Fruit fly (Drosophila melanogaster) whole organism, embryonic: ENCODE results near the gene Snx27.

ENCODE experiments used
- Atf-2 ChIP-seq: fragments of 200-800 bp; sonication (Bioruptor generic); optimal IDR thresholded peaks from 2 replicates; lab custom pipeline; 2016; ENCODE audit warnings: missing biosample characterization, missing genetic modification characterization
- Atf6 ChIP-seq: fragments of 200-800 bp; sonication (Bioruptor generic); IDR thresholded peaks from 2 replicates; pipeline ENCODE4 v1.3.6; 2022; ENCODE audit warnings: missing biosample characterization, missing genetic modification characterization
- CG10274 ChIP-seq: fragments of 200-800 bp; sonication (Bioruptor generic); optimal IDR thresholded peaks from 3 replicates; lab custom pipeline; 2017; ENCODE audit warnings: missing biosample characterization, mild to moderate bottlenecking, missing genetic modification characterization
- CG12155 ChIP-seq: fragments of 200-800 bp; sonication (Bioruptor generic); optimal IDR thresholded peaks from 3 replicates; lab custom pipeline; 2016; ENCODE audit warnings: missing biosample characterization, missing genetic modification characterization
- CG13624 ChIP-seq: fragments of 200-800 bp; sonication (Bioruptor generic); optimal IDR thresholded peaks from 2 replicates; lab custom pipeline; 2016; ENCODE audit warnings: missing biosample characterization, missing genetic modification characterization
- CG15073 ChIP-seq: fragments of 200-800 bp; sonication (Bioruptor generic); optimal IDR thresholded peaks from 2 replicates; lab custom pipeline; 2016; ENCODE audit warnings: missing biosample characterization, missing genetic modification characterization
- CG15479 ChIP-seq: fragments of 200-800 bp; sonication (Bioruptor generic); optimal IDR thresholded peaks from 3 replicates; lab custom pipeline; 2019; ENCODE audit warnings: missing biosample characterization, mild to moderate bottlenecking, missing genetic modification characterization, moderate library complexity
- CG18599 ChIP-seq: fragments of 200-800 bp; sonication (Bioruptor generic); optimal IDR thresholded peaks from 3 replicates; lab custom pipeline; 2017; ENCODE audit warnings: missing biosample characterization, missing genetic modification characterization, mild to moderate bottlenecking, moderate library complexity, missing genetic modification reagents
- CG2875 ChIP-seq: fragments of 200-800 bp; sonication (Bioruptor generic); optimal IDR thresholded peaks from 2 replicates; lab custom pipeline; 2017; ENCODE audit warnings: missing biosample characterization, mild to moderate bottlenecking, missing genetic modification characterization, missing genetic modification reagents
- CG2889 ChIP-seq: fragments of 200-800 bp; sonication (Bioruptor generic); IDR thresholded peaks from 3 replicates; pipeline ENCODE4 v1.3.6; 2022; ENCODE audit warnings: missing biosample characterization, missing genetic modification characterization
- CG32532 ChIP-seq: fragments of 200-800 bp; sonication (Bioruptor generic); IDR thresholded peaks from 2 replicates; pipeline ENCODE4 v1.3.6; 2022; ENCODE audit warnings: missing biosample characterization, missing genetic modification characterization
- CG33213 ChIP-seq: fragments of 200-800 bp; sonication (Bioruptor generic); optimal IDR thresholded peaks from 3 replicates; lab custom pipeline; 2016; ENCODE audit warnings: missing biosample characterization, missing genetic modification characterization
- CG3407 ChIP-seq: fragments of 200-800 bp; sonication (Bioruptor generic); optimal IDR thresholded peaks from 2 replicates; lab custom pipeline; 2018; ENCODE audit warnings: missing biosample characterization, mild to moderate bottlenecking, missing genetic modification characterization
- CG34224 ChIP-seq: fragments of 200-800 bp; sonication (Bioruptor generic); IDR thresholded peaks from 3 replicates; pipeline ENCODE4 v1.3.6; 2022; ENCODE audit warnings: missing biosample characterization, missing genetic modification characterization; ENCODE audit not compliant: partially characterized antibody
- CG34422 ChIP-seq: fragments of 200-800 bp; sonication (Bioruptor generic); IDR thresholded peaks from 3 replicates; pipeline ENCODE4 v1.3.6; 2022; ENCODE audit warnings: missing biosample characterization, missing genetic modification characterization
- CG4820 ChIP-seq: fragments of 200-800 bp; sonication (Bioruptor generic); optimal IDR thresholded peaks from 3 replicates; lab custom pipeline; 2016; ENCODE audit warnings: missing biosample characterization, missing genetic modification characterization
- CG6175 ChIP-seq: fragments of 200-800 bp; sonication (Bioruptor generic); IDR thresholded peaks from 3 replicates; pipeline ENCODE4 v1.3.6; 2022; ENCODE audit warnings: missing biosample characterization, missing genetic modification characterization
- CG6813 ChIP-seq: fragments of 200-800 bp; sonication (Bioruptor generic); optimal IDR thresholded peaks from 2 replicates; lab custom pipeline; 2017; ENCODE audit warnings: missing biosample characterization, missing genetic modification characterization, mild to moderate bottlenecking, moderate library complexity, missing genetic modification reagents
- CG7556 ChIP-seq: fragments of 200-800 bp; sonication (Bioruptor generic); optimal IDR thresholded peaks from 2 replicates; lab custom pipeline; 2017; ENCODE audit warnings: missing biosample characterization, mild to moderate bottlenecking, missing genetic modification characterization
- CG8924 ChIP-seq: fragments of 200-800 bp; optimal IDR thresholded peaks from 3 replicates; lab custom pipeline; 2019; ENCODE audit warnings: missing biosample characterization, mild to moderate bottlenecking, missing genetic modification characterization, moderate library complexity
- CG9609 ChIP-seq: fragments of 200-800 bp; sonication (Bioruptor generic); optimal IDR thresholded peaks from 3 replicates; lab custom pipeline; 2016; ENCODE audit warnings: missing biosample characterization, missing genetic modification characterization
- CG9817 ChIP-seq: fragments of 200-800 bp; sonication (Bioruptor generic); optimal IDR thresholded peaks from 2 replicates; lab custom pipeline; 2018; ENCODE audit warnings: missing biosample characterization, mild to moderate bottlenecking, missing genetic modification characterization, moderate library complexity
- Chrac-16 ChIP-seq: fragments of 200-800 bp; sonication (Bioruptor generic); optimal IDR thresholded peaks from 3 replicates; lab custom pipeline; 2016; ENCODE audit warnings: missing biosample characterization, missing genetic modification characterization
- D ChIP-seq, 2 experiments: fragments of 200-800 bp in 1 of 2; fragments of >200 bp in 1 of 2; sonication (Bioruptor generic) in 1 of 2; optimal IDR thresholded peaks; 2 replicates in 1 of 2; 3 replicates in 1 of 2; lab custom pipeline; 2017; ENCODE audit warnings: mild to moderate bottlenecking in 1 of 2, missing biosample characterization in 1 of 2, missing genetic modification characterization in 1 of 2, missing genetic modification reagents in 1 of 2
- D19B ChIP-seq: fragments of 200-800 bp; sonication (Bioruptor generic); optimal IDR thresholded peaks from 2 replicates; lab custom pipeline; 2017; ENCODE audit warnings: missing biosample characterization, mild to moderate bottlenecking, missing genetic modification characterization
- Dip3 ChIP-seq: fragments of 200-800 bp; sonication (Bioruptor generic); optimal IDR thresholded peaks from 3 replicates; lab custom pipeline; 2016; ENCODE audit warnings: missing biosample characterization, missing genetic modification characterization
- Mad ChIP-seq: fragments of 200-800 bp; sonication (Bioruptor generic); optimal IDR thresholded peaks from 2 replicates; lab custom pipeline; 2016; ENCODE audit warnings: missing biosample characterization, missing genetic modification characterization
- NC2β ChIP-seq: fragments of 200-800 bp; sonication (Bioruptor generic); optimal IDR thresholded peaks from 2 replicates; lab custom pipeline; 2016; ENCODE audit warnings: missing biosample characterization, missing genetic modification characterization
- Ptx1 ChIP-seq: fragments of 200-800 bp; sonication (Bioruptor generic); IDR thresholded peaks from 2 replicates; pipeline ENCODE4 v1.3.6; 2022; ENCODE audit warnings: missing biosample characterization, missing genetic modification characterization
- Six4 ChIP-seq: fragments of 200-800 bp; sonication (Bioruptor generic); optimal IDR thresholded peaks from 2 replicates; lab custom pipeline; 2016; ENCODE audit warnings: missing biosample characterization, missing genetic modification characterization
- Tbp ChIP-seq: fragments of >200 bp; optimal IDR thresholded peaks from 2 replicates; lab custom pipeline; 2018; ENCODE audit warnings: missing biosample characterization, missing genetic modification characterization
- abd-A ChIP-seq: fragments of 200-800 bp; sonication (Bioruptor generic); optimal IDR thresholded peaks from 3 replicates; lab custom pipeline; 2019; ENCODE audit warnings: missing biosample characterization, mild to moderate bottlenecking, missing genetic modification characterization, moderate library complexity
- bigmax ChIP-seq: fragments of 200-800 bp; sonication (Bioruptor generic); optimal IDR thresholded peaks from 2 replicates; lab custom pipeline; 2018; ENCODE audit warnings: missing biosample characterization, mild to moderate bottlenecking, missing genetic modification characterization
- btn ChIP-seq: fragments of 200-800 bp; sonication (Bioruptor generic); optimal IDR thresholded peaks from 2 replicates; lab custom pipeline; 2016; ENCODE audit warnings: missing biosample characterization, missing genetic modification characterization
- crp ChIP-seq, 2 experiments: fragments of 200-800 bp; sonication (Bioruptor generic); optimal IDR thresholded peaks; 2 replicates in 1 of 2; 3 replicates in 1 of 2; lab custom pipeline; 2017; ENCODE audit warnings: missing biosample characterization in 2 of 2, missing genetic modification characterization in 2 of 2, mild to moderate bottlenecking in 1 of 2, moderate library complexity in 1 of 2
- eyg ChIP-seq: fragments of 200-800 bp; sonication (Bioruptor generic); optimal IDR thresholded peaks from 3 replicates; lab custom pipeline; 2016; ENCODE audit warnings: missing biosample characterization, missing genetic modification characterization
- hbn ChIP-seq: fragments of 200-800 bp; sonication (Bioruptor generic); IDR thresholded peaks from 2 replicates; pipeline ENCODE4 v1.3.6; 2022; ENCODE audit warnings: missing biosample characterization, missing genetic modification characterization; ENCODE audit not compliant: partially characterized antibody
- jing ChIP-seq: fragments of 200-800 bp; sonication (Bioruptor generic); optimal IDR thresholded peaks from 2 replicates; lab custom pipeline; 2018; ENCODE audit warnings: missing biosample characterization, mild to moderate bottlenecking, missing genetic modification characterization
- lola ChIP-seq, 3 experiments: fragments of >200 bp in 2 of 3; fragments of 200-800 bp in 1 of 3; sonication (Bioruptor generic) in 1 of 3; optimal IDR thresholded peaks; 2 replicates each; lab custom pipeline; 2017 to 2019; ENCODE audit warnings: missing biosample characterization in 3 of 3, missing genetic modification characterization in 3 of 3, mild to moderate bottlenecking in 1 of 3, moderate library complexity in 1 of 3
- mam ChIP-seq: fragments of 200-800 bp; sonication (Bioruptor generic); optimal IDR thresholded peaks from 3 replicates; lab custom pipeline; 2016; ENCODE audit warnings: missing biosample characterization, missing genetic modification characterization
- nerfin-2 ChIP-seq: fragments of 200-800 bp; sonication (Bioruptor generic); IDR thresholded peaks from 2 replicates; pipeline ENCODE4 v1.3.6; 2022; ENCODE audit warnings: missing biosample characterization, missing genetic modification characterization; ENCODE audit not compliant: partially characterized antibody
- oc ChIP-seq: fragments of 200-800 bp; sonication (Bioruptor generic); optimal IDR thresholded peaks from 2 replicates; lab custom pipeline; 2018; ENCODE audit warnings: missing biosample characterization, mild to moderate bottlenecking, missing genetic modification characterization, moderate library complexity
- slbo ChIP-seq: fragments of 200-800 bp; sonication (Bioruptor generic); IDR thresholded peaks from 2 replicates; pipeline ENCODE4 v1.3.6; 2022; ENCODE audit warnings: missing biosample characterization, missing genetic modification characterization
- sob ChIP-seq: fragments of 200-800 bp; sonication (Bioruptor generic); IDR thresholded peaks from 2 replicates; pipeline ENCODE4 v1.3.6; 2022; ENCODE audit warnings: missing biosample characterization, missing genetic modification characterization
- tll ChIP-seq, 2 experiments: fragments of 200-800 bp in 1 of 2; fragments of >200 bp in 1 of 2; sonication (Bioruptor generic) in 1 of 2; optimal IDR thresholded peaks; 2 replicates each; lab custom pipeline; 2017 to 2019; ENCODE audit warnings: missing biosample characterization in 2 of 2, missing genetic modification characterization in 2 of 2, mild to moderate bottlenecking in 1 of 2, moderate library complexity in 1 of 2
- tx ChIP-seq: fragments of 200-800 bp; sonication (Bioruptor generic); optimal IDR thresholded peaks from 2 replicates; lab custom pipeline; 2016; ENCODE audit warnings: missing biosample characterization, missing genetic modification characterization
- yki ChIP-seq: fragments of >200 bp; optimal IDR thresholded peaks from 3 replicates; lab custom pipeline; 2018

Gene Snx27

dm6 chrX:5764001-5764892 is 26.4 kb upstream of the Snx27 start, which contains the start of the genes MAPk-Ak2 and CG42699 (continued):
- TF ChIP-seq oc, result peak; percentile 74
- TF ChIP-seq Atf6 (GFP tag; lab: Robert Waterston, UW), result peak; percentile 77
- no peak for TF ChIP-seq CG6175 (GFP tag; lab: Robert Waterston, UW)
- peak in 1 of 3 experiments; percentile 64 for TF ChIP-seq lola (GFP tag; optimal IDR thresholded peaks at IDR 0.05; lab: Kevin White, UChicago)
- TF ChIP-seq Mad (GFP tag; lab: Kevin White, UChicago), result peak; percentile 49
- TF ChIP-seq NC2β (GFP tag; lab: Kevin White, UChicago), result peak; percentile 77
- TF ChIP-seq CG34224 (GFP tag; lab: Robert Waterston, UW), result peak; percentile 16; the same call in 2 of the 3 replicates
- TF ChIP-seq abd-A (tag; lab: Kevin White, UChicago), result peak; percentile 50
- TF ChIP-seq bigmax (GFP tag; lab: Kevin White, UChicago), result no peak
- TF ChIP-seq CG9609 (GFP tag; lab: Kevin White, UChicago), result peak; percentile 58
- TF ChIP-seq tll (GFP tag; optimal IDR thresholded peaks at IDR 0.05; lab: Kevin White, UChicago), result no peak
- TF ChIP-seq Tbp (GFP tag; lab: Kevin White, UChicago), result no peak
- no peak for TF ChIP-seq CG2889 (GFP tag; lab: Robert Waterston, UW)
- TF ChIP-seq CG10274 (GFP tag; lab: Kevin White, UChicago), result peak; percentile 18
- TF ChIP-seq crp (GFP tag; optimal IDR thresholded peaks at IDR 0.05; lab: Kevin White, UChicago), result peak in 1 of 2 experiments; percentile 56
- peak; percentile 90 for TF ChIP-seq CG3407 (GFP tag; lab: Kevin White, UChicago)
- TF ChIP-seq nerfin-2 (GFP tag; lab: Robert Waterston, UW), result peak; percentile 84
- peak; percentile 43 for TF ChIP-seq mam (GFP tag; lab: Kevin White, UChicago)
- peak; percentile 51; the same call in 1 of the 2 replicates for TF ChIP-seq slbo (GFP tag; lab: Robert Waterston, UW)
- TF ChIP-seq Ptx1 (GFP tag; lab: Robert Waterston, UW), result peak; percentile 27; the same call in 1 of the 2 replicates
- peak; percentile 91 for TF ChIP-seq CG6813
- TF ChIP-seq Dip3, result peak; percentile 52
- peak; percentile 62 for TF ChIP-seq CG12155 (GFP tag; lab: Kevin White, UChicago)
- TF ChIP-seq Six4 (GFP tag; lab: Kevin White, UChicago), result peak; percentile 47
- TF ChIP-seq CG34422 (GFP tag; lab: Robert Waterston, UW), result peak; percentile 77; the same call in 1 of the 3 replicates
- TF ChIP-seq Atf-2, result peak; percentile 74
- peak; percentile 64 for TF ChIP-seq btn (GFP tag; lab: Kevin White, UChicago)
- peak; percentile 83 for TF ChIP-seq eyg (GFP tag; lab: Kevin White, UChicago)
- no peak for TF ChIP-seq CG15479
- TF ChIP-seq Chrac-16 (GFP tag; lab: Kevin White, UChicago), result no peak
- TF ChIP-seq sob (GFP tag; lab: Robert Waterston, UW), result peak; percentile 79
- peak; percentile 17 for TF ChIP-seq tx (GFP tag; lab: Kevin White, UChicago)
- TF ChIP-seq CG8924 (tag; lab: Kevin White, UChicago), result peak; percentile 60
- TF ChIP-seq CG7556 (GFP tag; lab: Kevin White, UChicago), result peak; percentile 80
- TF ChIP-seq CG33213 (GFP tag; lab: Kevin White, UChicago), result peak; percentile 87
- 0 out of 2 replicates have a peak, but pooled peaks have one; percentile 18 for TF ChIP-seq hbn (GFP tag; lab: Robert Waterston, UW)
- peak; percentile 43 for TF ChIP-seq CG4820 (GFP tag; lab: Kevin White, UChicago)
- peak; percentile 87 for TF ChIP-seq CG18599 (GFP tag; lab: Kevin White, UChicago)
- TF ChIP-seq jing, result no peak
- TF ChIP-seq D (optimal IDR thresholded peaks at IDR 0.05; lab: Kevin White, UChicago), result no peak
- TF ChIP-seq D (GFP tag; optimal IDR thresholded peaks at IDR 0.05; lab: Kevin White, UChicago), result peak; percentile 74
- peak; percentile 36 for TF ChIP-seq D19B
- TF ChIP-seq CG2875, result peak; percentile 88
- peak; percentile 78 for TF ChIP-seq CG13624 (GFP tag; lab: Kevin White, UChicago)
- TF ChIP-seq yki (lab: Kevin White, UChicago), result no peak
- TF ChIP-seq CG32532, result peak; percentile 55
- TF ChIP-seq CG15073 (GFP tag; lab: Kevin White, UChicago), result no peak
- TF ChIP-seq CG9817 (tag; lab: Kevin White, UChicago), result peak; percentile 47
